Worm (Caenorhabditis elegans): ENCODE data around the gene T22C8.1.

ce11 chrII:8566806-8567266 is 45.7 kb upstream of the T22C8.1 start, which contains the start of gene F54C9.3:
- TF ChIP-seq nhr-77 (tag; optimal IDR thresholded peaks at IDR 0.05): no peak
- TF ChIP-seq nhr-85 (tag): no peak
- peak; percentile 30 for TF ChIP-seq jun-1 (tag; optimal IDR thresholded peaks at IDR 0.05)
- no peak for TF ChIP-seq nhr-76 (tag; optimal IDR thresholded peaks at IDR 0.05)
- no peak for TF ChIP-seq nhr-84 (tag; optimal IDR thresholded peaks at IDR 0.05)
- no peak for TF ChIP-seq zip-4 (GFP tag; optimal IDR thresholded peaks at IDR 0.05)
- no peak for TF ChIP-seq ces-1 (GFP tag; optimal IDR thresholded peaks at IDR 0.05)
- TF ChIP-seq snpc-4 (tag; optimal IDR thresholded peaks at IDR 0.05): no peak
- TF ChIP-seq fos-1 (tag; optimal IDR thresholded peaks at IDR 0.05): no peak
- no peak for TF ChIP-seq tbx-2 (tag; optimal IDR thresholded peaks at IDR 0.05)
